Fruit fly (Drosophila melanogaster) whole organism, wandering third instar larva: ENCODE data around the gene Prdm13.
"Not testable (repeated sequence)": the region's sequence is repeated elsewhere in the genome, so short reads cannot be mapped to it uniquely, and the experiment has no call there.

Experiments
- Abd-B ChIP-seq: fragments of >200 bp; optimal IDR thresholded peaks from 2 replicates; lab custom pipeline; 2017; ENCODE audit warnings: missing biosample characterization, missing genetic modification characterization
- CG32264 ChIP-seq: fragments of 200-800 bp; sonication (Bioruptor generic); optimal IDR thresholded peaks from 2 replicates; lab custom pipeline; 2016; ENCODE audit warnings: missing biosample characterization, missing genetic modification characterization
- CG9705 ChIP-seq: fragments of 200-800 bp; sonication (Bioruptor generic); optimal IDR thresholded peaks from 2 replicates; lab custom pipeline; 2018; ENCODE audit warnings: missing biosample characterization, mild to moderate bottlenecking, missing genetic modification characterization
- Dfd ChIP-seq: fragments of >200 bp; optimal IDR thresholded peaks from 2 replicates; lab custom pipeline; 2017; ENCODE audit warnings: missing biosample characterization, missing genetic modification characterization
- Dif ChIP-seq: fragments of 200-275, 200-300 bp; sonication (Bioruptor generic); optimal IDR thresholded peaks from 2 replicates; lab custom pipeline; 2018; ENCODE audit warnings: missing biosample characterization, missing genetic modification characterization; ENCODE audit not compliant: partially characterized antibody
- HLH106 ChIP-seq: fragments of 200-800 bp; optimal IDR thresholded peaks from 3 replicates; lab custom pipeline; 2019; ENCODE audit warnings: missing biosample characterization, mild to moderate bottlenecking, missing genetic modification characterization, moderate library complexity
- Hnf4 ChIP-seq: fragments of 200-800 bp; sonication (Bioruptor generic); optimal IDR thresholded peaks from 2 replicates; lab custom pipeline; 2016; ENCODE audit warnings: missing biosample characterization, mild to moderate bottlenecking, missing genetic modification characterization
- Mio ChIP-seq: sonication (Bioruptor generic); optimal IDR thresholded peaks from 2 replicates; lab custom pipeline; 2016; ENCODE audit warnings: missing biosample characterization, missing genetic modification characterization
- OdsH ChIP-seq: fragments of 200-800 bp; sonication (Bioruptor generic); optimal IDR thresholded peaks from 2 replicates; lab custom pipeline; 2016; ENCODE audit warnings: missing biosample characterization, mild to moderate bottlenecking, missing genetic modification characterization
- Rel ChIP-seq, 2 experiments: fragments of 200-800 bp; sonication (Bioruptor generic) in 1 of 2; optimal IDR thresholded peaks; 2 replicates in 1 of 2; 3 replicates in 1 of 2; lab custom pipeline; 2016 to 2019; ENCODE audit warnings: mild to moderate bottlenecking in 2 of 2, missing biosample characterization in 2 of 2, missing genetic modification characterization in 2 of 2, moderate library complexity in 1 of 2
- Sp1 ChIP-seq: fragments of 200-800 bp; sonication (Bioruptor generic); optimal IDR thresholded peaks from 3 replicates; lab custom pipeline; 2019; ENCODE audit warnings: missing biosample characterization, mild to moderate bottlenecking, missing genetic modification characterization, moderate library complexity
- Vsx2 ChIP-seq: fragments of 200-300, 225-300 bp; sonication (Bioruptor generic); optimal IDR thresholded peaks from 2 replicates; lab custom pipeline; 2018; ENCODE audit warnings: missing biosample characterization, missing genetic modification characterization; ENCODE audit not compliant: partially characterized antibody
- br ChIP-seq: fragments of 200-800 bp; sonication (Bioruptor generic); optimal IDR thresholded peaks from 2 replicates; lab custom pipeline; 2016; ENCODE audit warnings: missing biosample characterization, missing genetic modification characterization
- brk ChIP-seq: fragments of 200-800 bp; sonication (Bioruptor generic); optimal IDR thresholded peaks from 2 replicates; lab custom pipeline; 2016; ENCODE audit warnings: missing biosample characterization, mild to moderate bottlenecking, missing genetic modification characterization
- dl ChIP-seq, 2 experiments: fragments of 175-275, 200-275 bp in 1 of 2; fragments of 200-275 bp in 1 of 2; sonication (Bioruptor generic); optimal IDR thresholded peaks; lab custom pipeline; 2018; ENCODE audit warnings: mild to moderate bottlenecking in 2 of 2, missing biosample characterization in 2 of 2, missing genetic modification characterization in 2 of 2, moderate library complexity in 2 of 2; ENCODE audit not compliant: partially characterized antibody in 2 of 2, insufficient read depth in 1 of 2
- dmrt93B ChIP-seq: fragments of 200-800 bp; sonication (Bioruptor generic); optimal IDR thresholded peaks from 2 replicates; lab custom pipeline; 2018; ENCODE audit warnings: missing biosample characterization, mild to moderate bottlenecking, missing genetic modification characterization
- dsf ChIP-seq: sonication (Bioruptor generic); optimal IDR thresholded peaks from 2 replicates; lab custom pipeline; 2016; ENCODE audit warnings: missing biosample characterization, missing genetic modification characterization, borderline replicate concordance
- ey ChIP-seq: fragments of 200-800 bp; sonication (Bioruptor generic); optimal IDR thresholded peaks from 2 replicates; lab custom pipeline; 2016; ENCODE audit warnings: missing biosample characterization, missing genetic modification characterization
- fru ChIP-seq: fragments of 200-800 bp; sonication (Bioruptor generic); optimal IDR thresholded peaks from 3 replicates; lab custom pipeline; 2016; ENCODE audit warnings: missing biosample characterization, mild to moderate bottlenecking, missing genetic modification characterization
- jim ChIP-seq: fragments of 175-275, 200-325 bp; sonication (Bioruptor generic); optimal IDR thresholded peaks from 2 replicates; lab custom pipeline; 2016; ENCODE audit warnings: missing biosample characterization, mild to moderate bottlenecking, missing genetic modification characterization
- lola ChIP-seq: fragments of >200 bp; optimal IDR thresholded peaks from 2 replicates; lab custom pipeline; 2017; ENCODE audit warnings: missing biosample characterization, missing genetic modification characterization
- pan ChIP-seq: fragments of >200 bp; optimal IDR thresholded peaks from 2 replicates; lab custom pipeline; 2017
- psq ChIP-seq: fragments of 200-800 bp; sonication (Bioruptor generic); optimal IDR thresholded peaks from 3 replicates; lab custom pipeline; 2017; ENCODE audit warnings: missing biosample characterization, mild to moderate bottlenecking, missing genetic modification characterization, moderate library complexity
- rgr ChIP-seq: fragments of 200-800 bp; sonication (Bioruptor generic); optimal IDR thresholded peaks from 3 replicates; lab custom pipeline; 2016; ENCODE audit warnings: missing biosample characterization, mild to moderate bottlenecking, missing genetic modification characterization
- sv ChIP-seq: fragments of 200-800 bp; sonication (Bioruptor generic); optimal IDR thresholded peaks from 3 replicates; lab custom pipeline; 2016; ENCODE audit warnings: missing biosample characterization, missing genetic modification characterization
- tai ChIP-seq: sonication (Bioruptor generic); optimal IDR thresholded peaks from 2 replicates; lab custom pipeline; 2016; ENCODE audit warnings: missing biosample characterization, missing genetic modification characterization
- woc ChIP-seq: sonication (Bioruptor generic); optimal IDR thresholded peaks from 2 replicates; lab custom pipeline; 2016; ENCODE audit warnings: missing biosample characterization, mild to moderate bottlenecking, missing genetic modification characterization

Prdm13 gene

dm6 chr3L:6140771-6141472 is 22.0 kb upstream of the Prdm13 start:
- TF ChIP-seq Rel (GFP tag; optimal IDR thresholded peaks at IDR 0.05; lab: Kevin White, UChicago) = no peak
- TF ChIP-seq Rel (tag; optimal IDR thresholded peaks at IDR 0.05; lab: Kevin White, UChicago) = no peak

- TF ChIP-seq Mio (GFP tag; lab: Kevin White, UChicago) (no peak), Vsx2 (GFP tag; lab: Kevin White, UChicago) (peak; percentile 63), Dif (GFP tag; lab: Kevin White, UChicago) (peak; percentile 15), HLH106 (tag; lab: Kevin White, UChicago) (no peak), Dfd (GFP tag; lab: Kevin White, UChicago) (no peak), sv (GFP tag; lab: Kevin White, UChicago) (no peak), woc (GFP tag; lab: Kevin White, UChicago) (no peak)
These were observed 21.4 kb upstream of the Prdm13 start for dm6 chr3L:6141538-6141937.

- TF ChIP-seq dmrt93B (GFP tag; lab: Kevin White, UChicago) = no peak
- TF ChIP-seq pan (lab: Kevin White, UChicago) = no peak
- no peak for TF ChIP-seq Dif (GFP tag; lab: Kevin White, UChicago)
- no peak for TF ChIP-seq Abd-B
- no peak for TF ChIP-seq CG9705 (GFP tag; lab: Kevin White, UChicago)
- TF ChIP-seq rgr (GFP tag; lab: Kevin White, UChicago) = no peak
- TF ChIP-seq fru (GFP tag; lab: Kevin White, UChicago) = no peak
- no peak for TF ChIP-seq br
- no peak for TF ChIP-seq dsf (GFP tag; lab: Kevin White, UChicago)
- TF ChIP-seq Hnf4 = no peak
- no peak for TF ChIP-seq brk (GFP tag; lab: Kevin White, UChicago)
- no peak for TF ChIP-seq lola (GFP tag; lab: Kevin White, UChicago)
- TF ChIP-seq tai (GFP tag; lab: Kevin White, UChicago) = no peak
- TF ChIP-seq, all 38 proteins: peak for 0
These were observed 20.6 kb upstream of the Prdm13 start, which contains the start of gene Cpr65Aw for dm6 chr3L:6142313-6142712. Gene Cpr65Aw, minus strand, starts transcription at chr3L:6142413.

dm6 chr3L:6143188-6143755 is 19.7 kb upstream of the Prdm13 start, which contains the start of gene Lcp65Ad:
Gene Lcp65Ad, plus strand, starts transcription at chr3L:6143395.
- TF ChIP-seq Sp1 (GFP tag; lab: Kevin White, UChicago) (no peak), dl (GFP tag; optimal IDR thresholded peaks at IDR 0.05; lab: Kevin White, UChicago; ENCODE audit: insufficient read depth in 1 of 2, partially characterized antibody in 2 of 2) (no peak), dsf (GFP tag; lab: Kevin White, UChicago) (no peak), psq (GFP tag; lab: Kevin White, UChicago) (no peak), CG32264 (GFP tag; lab: Kevin White, UChicago) (no peak), Hnf4 (no peak), Mio (GFP tag; lab: Kevin White, UChicago) (no peak), br (no peak), CG9705 (GFP tag; lab: Kevin White, UChicago) (no peak), ey (GFP tag; lab: Kevin White, UChicago) (no peak), OdsH (GFP tag; lab: Kevin White, UChicago) (no peak)
- TF ChIP-seq, all 38 proteins: peak for 0

- TF ChIP-seq rgr (GFP tag; lab: Kevin White, UChicago) (no peak), OdsH (GFP tag; lab: Kevin White, UChicago) (no peak), psq (GFP tag; lab: Kevin White, UChicago) (no peak), dsf (GFP tag; lab: Kevin White, UChicago) (no peak), brk (GFP tag; lab: Kevin White, UChicago) (no peak)
These were observed 18.1 kb upstream of the Prdm13 start, which contains the start of gene Lcp65Ac for dm6 chr3L:6144769-6145220. Gene Lcp65Ac, plus strand, starts transcription at chr3L:6144819.

- TF ChIP-seq Rel (GFP tag; optimal IDR thresholded peaks at IDR 0.05; lab: Kevin White, UChicago); Rel (tag; optimal IDR thresholded peaks at IDR 0.05; lab: Kevin White, UChicago); lola (GFP tag; lab: Kevin White, UChicago); jim (GFP tag; lab: Kevin White, UChicago): not testable (repeated sequence)
These were observed 16.6 kb upstream of the Prdm13 start, which contains the start of gene Lcp65Ab2 for dm6 chr3L:6146374-6146773. Gene Lcp65Ab2, plus strand, starts transcription at chr3L:6146674.
